Fruit fly (Drosophila melanogaster) whole organism, embryonic: ENCODE data around the gene CG14439.

Experiments used
- BtbVII ChIP-seq: fragments of 200-800 bp; sonication (Bioruptor generic); optimal IDR thresholded peaks from 3 replicates; lab custom pipeline; 2017; ENCODE audit warnings: missing biosample characterization, mild to moderate bottlenecking, missing genetic modification characterization
- CG1233 ChIP-seq: fragments of 200-800 bp; sonication (Bioruptor generic); optimal IDR thresholded peaks from 4 replicates; lab custom pipeline; 2018; ENCODE audit warnings: missing biosample characterization, mild to moderate bottlenecking, missing genetic modification characterization
- CG12942 ChIP-seq: fragments of 200-800 bp; sonication (Bioruptor generic); optimal IDR thresholded peaks from 3 replicates; lab custom pipeline; 2016; ENCODE audit warnings: missing biosample characterization, missing genetic modification characterization
- CG14441 ChIP-seq: fragments of 200-800 bp; sonication (Bioruptor generic); IDR thresholded peaks from 2 replicates; pipeline ENCODE4 v1.3.6; 2022; ENCODE audit warnings: missing biosample characterization, missing genetic modification characterization
- CG17361 ChIP-seq: fragments of 200-800 bp; sonication (Bioruptor generic); IDR thresholded peaks from 3 replicates; pipeline ENCODE4 v1.3.6; 2022; ENCODE audit warnings: missing biosample characterization, missing genetic modification characterization
- CG2199 ChIP-seq: fragments of 200-800 bp; sonication (Bioruptor generic); IDR thresholded peaks from 3 replicates; pipeline ENCODE4 v1.3.6; 2022; ENCODE audit warnings: missing biosample characterization, missing genetic modification characterization
- CG2678 ChIP-seq: fragments of 200-800 bp; sonication (Bioruptor generic); optimal IDR thresholded peaks from 3 replicates; lab custom pipeline; 2019; ENCODE audit warnings: missing biosample characterization, mild to moderate bottlenecking, missing genetic modification characterization, moderate library complexity
- CG30020 ChIP-seq: fragments of 200-800 bp; optimal IDR thresholded peaks from 2 replicates; lab custom pipeline; 2019; ENCODE audit warnings: missing biosample characterization, mild to moderate bottlenecking, missing genetic modification characterization, moderate library complexity
- CG31224 ChIP-seq: fragments of 200-800 bp; sonication (Bioruptor generic); IDR thresholded peaks from 2 replicates; pipeline ENCODE4 v1.3.6; 2022; ENCODE audit warnings: missing biosample characterization, missing genetic modification characterization
- CG31441 ChIP-seq: fragments of 200-800 bp; sonication (Bioruptor generic); IDR thresholded peaks from 2 replicates; pipeline ENCODE4 v1.3.6; 2022; ENCODE audit warnings: missing biosample characterization, missing genetic modification characterization
- CG32767 ChIP-seq: fragments of 200-800 bp; sonication (Bioruptor generic); IDR thresholded peaks from 2 replicates; pipeline ENCODE4 v1.3.6; 2022; ENCODE audit warnings: missing biosample characterization, missing genetic modification characterization
- CG4328 ChIP-seq: fragments of 200-800 bp; sonication (Bioruptor generic); optimal IDR thresholded peaks from 3 replicates; lab custom pipeline; 2017; ENCODE audit warnings: missing biosample characterization, missing genetic modification reagents, missing genetic modification characterization
- CG5180 ChIP-seq: fragments of 200-800 bp; sonication (Bioruptor generic); optimal IDR thresholded peaks from 3 replicates; lab custom pipeline; 2017; ENCODE audit warnings: missing biosample characterization, missing genetic modification characterization, mild to moderate bottlenecking, moderate library complexity, missing genetic modification reagents
- CG7556 ChIP-seq: fragments of 200-800 bp; sonication (Bioruptor generic); optimal IDR thresholded peaks from 2 replicates; lab custom pipeline; 2017; ENCODE audit warnings: missing biosample characterization, mild to moderate bottlenecking, missing genetic modification characterization
- CG8089 ChIP-seq: fragments of 200-800 bp; sonication (Bioruptor generic); optimal IDR thresholded peaks from 3 replicates; lab custom pipeline; 2016; ENCODE audit warnings: missing biosample characterization, missing genetic modification characterization
- CG8290 ChIP-seq, 3 experiments: fragments of 200-800 bp; sonication (Bioruptor generic); optimal IDR thresholded peaks; 2 replicates each; lab custom pipeline; 2016 to 2019; ENCODE audit warnings: missing biosample characterization in 3 of 3, missing genetic modification characterization in 3 of 3, mild to moderate bottlenecking in 2 of 3, moderate library complexity in 1 of 3
- CG8924 ChIP-seq: fragments of 200-800 bp; optimal IDR thresholded peaks from 3 replicates; lab custom pipeline; 2019; ENCODE audit warnings: missing biosample characterization, mild to moderate bottlenecking, missing genetic modification characterization, moderate library complexity
- E2f2 ChIP-seq: fragments of 200-800 bp; sonication (Bioruptor generic); IDR thresholded peaks from 2 replicates; pipeline ENCODE4 v1.3.6; 2022; ENCODE audit warnings: missing biosample characterization, missing genetic modification characterization
- HLH54F ChIP-seq: fragments of 200-800 bp; sonication (Bioruptor generic); optimal IDR thresholded peaks from 3 replicates; lab custom pipeline; 2016; ENCODE audit warnings: missing biosample characterization, missing genetic modification characterization
- Hr51 ChIP-seq, 2 experiments: fragments of 200-800 bp; sonication (Bioruptor generic); optimal IDR thresholded peaks; 2 replicates in 1 of 2; 3 replicates in 1 of 2; lab custom pipeline; 2016 to 2018; ENCODE audit warnings: missing biosample characterization in 2 of 2, missing genetic modification characterization in 2 of 2, mild to moderate bottlenecking in 1 of 2, moderate library complexity in 1 of 2
- Jarid2 ChIP-seq: fragments of 200-800 bp; sonication (Bioruptor generic); optimal IDR thresholded peaks from 3 replicates; lab custom pipeline; 2017; ENCODE audit warnings: mild to moderate bottlenecking, missing biosample characterization, missing genetic modification reagents, missing genetic modification characterization
- Med ChIP-seq: fragments of 200-800 bp; sonication (Bioruptor generic); peaks from one replicate; lab custom pipeline; 2016; ENCODE audit warnings: missing biosample characterization, missing genetic modification characterization, mild to moderate bottlenecking, inconsistent platforms, moderate library complexity
- NFAT ChIP-seq: fragments of 200-800 bp; sonication (Bioruptor generic); IDR thresholded peaks from 2 replicates; pipeline ENCODE4 v1.3.6; 2022; ENCODE audit warnings: missing biosample characterization, missing genetic modification characterization
- Neu2 ChIP-seq: fragments of 200-800 bp; sonication (Bioruptor generic); optimal IDR thresholded peaks from 3 replicates; lab custom pipeline; 2016; ENCODE audit warnings: missing biosample characterization, missing genetic modification characterization, borderline replicate concordance
- Nf-YB ChIP-seq: fragments of 200-800 bp; sonication (Bioruptor generic); optimal IDR thresholded peaks from 3 replicates; lab custom pipeline; 2019; ENCODE audit warnings: missing biosample characterization, mild to moderate bottlenecking, missing genetic modification characterization, moderate library complexity
- Pdp1 ChIP-seq, 2 experiments: fragments of 200-800 bp; sonication (Bioruptor generic); optimal IDR thresholded peaks; 3 replicates each; lab custom pipeline; 2016; ENCODE audit warnings: missing biosample characterization in 2 of 2, missing genetic modification characterization in 2 of 2, mild to moderate bottlenecking in 1 of 2, moderate library complexity in 1 of 2
- Sox100B ChIP-seq: fragments of 200-800 bp; sonication (Bioruptor generic); optimal IDR thresholded peaks from 3 replicates; lab custom pipeline; 2018; ENCODE audit warnings: missing biosample characterization, mild to moderate bottlenecking, missing genetic modification characterization
- bsh ChIP-seq, 2 experiments: fragments of 200-800 bp; sonication (Bioruptor generic); optimal IDR thresholded peaks; 2 replicates each; lab custom pipeline; 2017 to 2018; ENCODE audit warnings: mild to moderate bottlenecking in 2 of 2, missing biosample characterization in 2 of 2, missing genetic modification characterization in 2 of 2, moderate library complexity in 1 of 2
- cg ChIP-seq: fragments of 200-800 bp; sonication (Bioruptor generic); optimal IDR thresholded peaks from 3 replicates; lab custom pipeline; 2019; ENCODE audit warnings: missing biosample characterization, mild to moderate bottlenecking, missing genetic modification characterization, moderate library complexity
- dmrt99B ChIP-seq: fragments of 200-800 bp; sonication (Bioruptor generic); optimal IDR thresholded peaks from 2 replicates; lab custom pipeline; 2018; ENCODE audit warnings: missing biosample characterization, mild to moderate bottlenecking, missing genetic modification characterization, moderate library complexity
- fd102C ChIP-seq: fragments of 200-800 bp; sonication (Bioruptor generic); optimal IDR thresholded peaks from 2 replicates; lab custom pipeline; 2018; ENCODE audit warnings: missing biosample characterization, mild to moderate bottlenecking, missing genetic modification characterization, moderate library complexity
- fu2 ChIP-seq: fragments of 200-800 bp; sonication (Bioruptor generic); optimal IDR thresholded peaks from 2 replicates; lab custom pipeline; 2016; ENCODE audit warnings: missing biosample characterization, missing genetic modification characterization
- grau ChIP-seq: fragments of 200-800 bp; optimal IDR thresholded peaks from 3 replicates; lab custom pipeline; 2019; ENCODE audit warnings: missing biosample characterization, mild to moderate bottlenecking, missing genetic modification characterization, moderate library complexity
- gsb-n ChIP-seq: fragments of 200-800 bp; sonication (Bioruptor generic); optimal IDR thresholded peaks from 3 replicates; lab custom pipeline; 2018; ENCODE audit warnings: missing biosample characterization, mild to moderate bottlenecking, missing genetic modification characterization
- gt ChIP-seq: fragments of 200-800 bp; sonication (Bioruptor generic); IDR thresholded peaks from 2 replicates; pipeline ENCODE4 v1.3.6; 2022; ENCODE audit warnings: missing biosample characterization, missing genetic modification characterization
- hkb ChIP-seq, 2 experiments: fragments of 200-800 bp in 1 of 2; fragments of >200 bp in 1 of 2; sonication (Bioruptor generic) in 1 of 2; IDR thresholded peaks in 1 of 2; optimal IDR thresholded peaks in 1 of 2; 2 replicates each; pipeline versions ENCODE4 v1.3.6 to Lab custom; 2017 to 2022; ENCODE audit warnings: missing biosample characterization in 1 of 2, missing genetic modification characterization in 1 of 2
- jumu ChIP-seq: fragments of 200-800 bp; sonication (Bioruptor generic); optimal IDR thresholded peaks from 3 replicates; lab custom pipeline; 2016; ENCODE audit warnings: missing biosample characterization, missing genetic modification characterization
- kah ChIP-seq: fragments of 200-800 bp; sonication (Bioruptor generic); optimal IDR thresholded peaks from 2 replicates; lab custom pipeline; 2018; ENCODE audit warnings: missing biosample characterization, mild to moderate bottlenecking, missing genetic modification characterization
- klu ChIP-seq: fragments of 200-800 bp; sonication (Bioruptor generic); IDR thresholded peaks from 2 replicates; pipeline ENCODE4 v1.3.6; 2022; ENCODE audit warnings: missing biosample characterization, missing genetic modification characterization
- lab ChIP-seq: fragments of 200-800 bp; sonication (Bioruptor generic); optimal IDR thresholded peaks from 3 replicates; lab custom pipeline; 2017; ENCODE audit warnings: missing biosample characterization, missing genetic modification characterization, mild to moderate bottlenecking, moderate library complexity, missing genetic modification reagents
- lilli ChIP-seq: fragments of 200-800 bp; sonication (Bioruptor generic); optimal IDR thresholded peaks from 3 replicates; lab custom pipeline; 2016; ENCODE audit warnings: missing biosample characterization, missing genetic modification characterization
- sens ChIP-seq: fragments of 200-800 bp; sonication (Bioruptor generic); peaks from one replicate; lab custom pipeline; 2016; ENCODE audit warnings: missing biosample characterization, missing genetic modification characterization
- stwl ChIP-seq: fragments of 200-800 bp; sonication (Bioruptor generic); optimal IDR thresholded peaks from 3 replicates; lab custom pipeline; 2018; ENCODE audit warnings: missing biosample characterization, mild to moderate bottlenecking, missing genetic modification characterization, moderate library complexity
- zfh1 ChIP-seq: fragments of 200-800 bp; sonication (Bioruptor generic); IDR thresholded peaks from 3 replicates; pipeline ENCODE4 v1.3.6; 2022; ENCODE audit warnings: missing biosample characterization, missing genetic modification characterization

Gene CG14439

DNA sequence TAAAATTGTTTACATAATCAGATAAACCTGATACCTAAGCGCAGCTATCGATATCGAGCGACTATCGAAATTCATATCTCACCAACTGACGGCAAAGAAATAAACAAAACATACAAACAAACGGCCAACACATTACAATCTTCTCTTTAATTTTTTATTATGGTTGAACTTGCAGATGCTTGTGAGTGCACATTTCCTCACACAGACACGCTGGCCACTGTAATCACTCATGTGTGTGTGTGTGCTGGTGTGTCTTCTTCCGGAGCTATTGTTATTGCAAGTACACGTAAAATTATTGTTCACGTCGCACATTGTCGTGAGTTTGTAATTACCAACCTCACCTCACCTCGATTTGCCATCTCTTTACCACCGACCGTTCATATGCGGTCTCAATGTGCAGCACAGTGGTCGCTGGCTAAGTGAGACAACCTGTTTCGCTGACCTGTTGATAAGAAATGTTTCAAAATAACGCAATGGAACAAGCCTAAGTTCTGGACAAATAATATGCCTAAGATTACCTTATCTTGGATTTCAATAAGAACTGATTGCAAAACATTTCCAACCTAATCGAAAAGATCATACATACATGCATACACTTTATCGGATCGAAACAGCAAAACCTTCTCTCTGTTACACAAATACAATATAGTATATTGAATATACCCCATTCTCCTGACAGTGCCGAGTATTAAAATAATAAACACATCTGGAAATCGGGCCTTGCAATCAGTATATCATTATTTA lies 42.1 kb upstream of the CG14439 start (continued):
- TF ChIP-seq CG17361 (GFP tag; lab: Robert Waterston, UW) = peak; percentile 62; the same call in 2 of the 3 replicates
- peak; percentile 10 for TF ChIP-seq dmrt99B
- TF ChIP-seq Neu2 = no peak
- no peak for TF ChIP-seq CG31224 (GFP tag; lab: Robert Waterston, UW)
- no peak for TF ChIP-seq Jarid2 (GFP tag; lab: Kevin White, UChicago)
- no peak for TF ChIP-seq stwl (tag; lab: Kevin White, UChicago)
- no peak for TF ChIP-seq zfh1
- no peak for TF ChIP-seq CG1233 (GFP tag; lab: Kevin White, UChicago)
- TF ChIP-seq Hr51 (GFP tag; optimal IDR thresholded peaks at IDR 0.05; lab: Kevin White, UChicago) = peak in 1 of 2 experiments; percentile 23
- TF ChIP-seq lilli = no peak
- TF ChIP-seq BtbVII (GFP tag; lab: Kevin White, UChicago) = no peak
- TF ChIP-seq CG12942 (GFP tag; lab: Kevin White, UChicago) = no peak
- TF ChIP-seq Sox100B (GFP tag; lab: Kevin White, UChicago) = peak; percentile 21
- TF ChIP-seq CG2678 (tag; lab: Kevin White, UChicago) = peak; percentile 51
- peak in 1 of 2 experiments; percentile 11 for TF ChIP-seq bsh (GFP tag; optimal IDR thresholded peaks at IDR 0.05; lab: Kevin White, UChicago)
- TF ChIP-seq grau (tag; lab: Kevin White, UChicago) = peak; percentile 81
- no peak for TF ChIP-seq jumu (GFP tag; lab: Kevin White, UChicago)
- TF ChIP-seq CG8089 (GFP tag; lab: Kevin White, UChicago) = no peak
- no peak for TF ChIP-seq E2f2 (GFP tag; lab: Robert Waterston, UW)
- TF ChIP-seq HLH54F (GFP tag; lab: Kevin White, UChicago) = no peak
- no peak for TF ChIP-seq CG8924 (tag; lab: Kevin White, UChicago)
- peak; percentile 40 for TF ChIP-seq CG5180 (GFP tag; lab: Kevin White, UChicago)
- TF ChIP-seq CG7556 (GFP tag; lab: Kevin White, UChicago) = no peak
- TF ChIP-seq klu = no peak
- TF ChIP-seq CG4328 (GFP tag; lab: Kevin White, UChicago) = no peak
- no peak for TF ChIP-seq kah (GFP tag; lab: Kevin White, UChicago)
- TF ChIP-seq Nf-YB = no peak
- TF ChIP-seq CG30020 (tag; lab: Kevin White, UChicago) = no peak

DNA sequence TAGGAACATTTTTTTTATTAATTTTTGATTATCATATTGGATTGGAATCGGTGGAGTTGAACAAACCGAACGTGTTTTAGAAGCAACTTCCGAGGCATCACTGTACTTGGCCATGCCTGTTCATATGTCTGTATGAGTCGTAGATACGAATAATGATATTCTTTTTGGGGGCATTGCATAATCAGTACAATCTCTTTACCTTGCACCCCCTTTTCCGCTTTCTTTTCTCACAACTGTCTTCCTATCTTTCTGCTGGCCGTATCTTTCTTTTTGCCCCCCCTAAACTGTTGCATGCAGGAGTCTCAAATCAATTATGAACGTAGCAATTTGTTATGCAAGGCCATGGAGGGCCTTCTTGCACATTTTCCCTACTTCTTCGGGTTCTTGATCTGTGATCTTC lies 41.5 kb upstream of the CG14439 start:
- TF ChIP-seq grau (tag; lab: Kevin White, UChicago) = peak; percentile 8
- peak; percentile 59; the same call in 1 of the 3 replicates for TF ChIP-seq CG2199 (GFP tag; lab: Robert Waterston, UW)
- TF ChIP-seq CG14441 (GFP tag; lab: Robert Waterston, UW) = 0 out of 2 replicates have a peak, but pooled peaks have one; percentile 5
- no peak for TF ChIP-seq NFAT (GFP tag; lab: Robert Waterston, UW)
- TF ChIP-seq CG2678 (tag; lab: Kevin White, UChicago) = peak; percentile 3
- TF ChIP-seq CG31441 (GFP tag; lab: Robert Waterston, UW) = no peak
- peak in 1 of 2 experiments; percentile 81 for TF ChIP-seq Pdp1 (GFP tag; optimal IDR thresholded peaks at IDR 0.05; lab: Kevin White, UChicago)
- TF ChIP-seq sens (GFP tag; lab: Kevin White, UChicago) = peak; percentile 23

DNA sequence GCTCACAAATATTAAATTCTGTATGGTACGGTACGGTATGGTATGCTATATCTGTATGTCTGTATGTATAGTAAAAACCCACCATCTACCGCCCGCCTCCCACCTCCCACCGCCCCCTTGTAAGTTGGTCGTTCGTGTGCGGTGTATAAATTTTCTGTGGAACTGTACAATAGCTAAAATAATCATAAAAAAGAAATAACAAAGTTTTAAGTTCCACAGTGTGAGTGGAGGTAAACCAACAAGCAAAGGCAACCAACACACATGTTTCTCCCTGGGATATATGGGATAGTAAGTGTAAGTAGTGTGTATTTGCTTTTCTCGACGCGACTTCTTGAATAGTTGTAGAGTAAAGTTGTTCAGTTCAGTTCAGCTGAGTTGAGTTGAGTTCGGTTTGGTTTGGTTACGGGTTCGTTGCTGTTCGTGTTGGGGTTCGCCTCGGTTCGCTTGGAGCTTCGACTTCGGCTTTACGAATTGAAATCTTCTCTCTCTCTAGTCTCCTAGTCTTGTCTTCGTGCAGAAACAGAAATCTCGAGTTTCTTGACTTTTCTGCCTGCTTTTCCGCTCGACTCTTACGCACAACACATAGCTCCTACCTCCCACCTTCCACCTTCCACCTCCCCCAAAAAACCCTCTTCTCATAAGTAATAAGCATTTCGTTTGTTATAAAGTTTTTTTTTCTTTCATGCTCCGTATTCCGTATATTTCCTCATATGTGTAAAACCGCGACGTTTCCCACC lies 40.6 kb upstream of the CG14439 start:
- TF ChIP-seq lab (GFP tag; lab: Kevin White, UChicago) = peak; percentile 49
- 0 out of 2 replicates have a peak, but pooled peaks have one; percentile 12 for TF ChIP-seq NFAT (GFP tag; lab: Robert Waterston, UW)
- peak; percentile 6 for TF ChIP-seq Med (GFP tag; lab: Kevin White, UChicago)
- TF ChIP-seq hkb (optimal IDR thresholded peaks at IDR 0.05; lab: Kevin White, UChicago) = no peak
- TF ChIP-seq hkb (GFP tag; IDR thresholded peaks at IDR 0.05; lab: Robert Waterston, UW) = no peak
- TF ChIP-seq gsb-n (tag; lab: Kevin White, UChicago) = no peak
- TF ChIP-seq fd102C (GFP tag; lab: Kevin White, UChicago) = no peak
- peak in 1 of 2 experiments; percentile 14 for TF ChIP-seq Pdp1 (GFP tag; optimal IDR thresholded peaks at IDR 0.05; lab: Kevin White, UChicago)
- no peak for TF ChIP-seq CG8290 (GFP tag; optimal IDR thresholded peaks at IDR 0.05; lab: Kevin White, UChicago)
- peak in 1 of 2 experiments; percentile 32 for TF ChIP-seq CG8290 (tag; optimal IDR thresholded peaks at IDR 0.05; lab: Kevin White, UChicago)
- TF ChIP-seq gt (GFP tag; lab: Robert Waterston, UW) = no peak
- TF ChIP-seq fu2 (GFP tag; lab: Kevin White, UChicago) = no peak
- no peak for TF ChIP-seq CG32767 (GFP tag; lab: Robert Waterston, UW)
- peak; percentile 46 for TF ChIP-seq cg
